Fruit fly (Drosophila melanogaster): Measurements from ENCODE around the gene Apt1.

Gene Apt1

dm6 chr3L:11591131-11591530 lies 36.7 kb upstream of the Apt1 start, which contains the start of gene CG33268:
Gene CG33268 (minus strand): TSS chr3L:11591231.
- no peak for TF ChIP-seq psq (optimal IDR thresholded peaks at IDR 0.05)
- no peak for TF ChIP-seq usp (GFP tag; optimal IDR thresholded peaks at IDR 0.05)
- no peak for TF ChIP-seq pan (optimal IDR thresholded peaks at IDR 0.05)
- no peak for TF ChIP-seq CG8478 (optimal IDR thresholded peaks at IDR 0.05)
- no peak for TF ChIP-seq EcR (GFP tag; optimal IDR thresholded peaks at IDR 0.05)
- no peak for TF ChIP-seq Dll (optimal IDR thresholded peaks at IDR 0.05)

- TF ChIP-seq CG8478 (optimal IDR thresholded peaks at IDR 0.05) (no peak), psq (optimal IDR thresholded peaks at IDR 0.05) (no peak), pan (optimal IDR thresholded peaks at IDR 0.05) (no peak), usp (GFP tag; optimal IDR thresholded peaks at IDR 0.05) (no peak), Dll (optimal IDR thresholded peaks at IDR 0.05) (no peak), EcR (GFP tag; optimal IDR thresholded peaks at IDR 0.05) (no peak)
Observed at dm6 chr3L:11591803-11592202, 36.0 kb upstream of the Apt1 start.

- TF ChIP-seq Dll (optimal IDR thresholded peaks at IDR 0.05) (no peak), EcR (GFP tag; optimal IDR thresholded peaks at IDR 0.05) (no peak), pan (optimal IDR thresholded peaks at IDR 0.05) (no peak), psq (optimal IDR thresholded peaks at IDR 0.05) (no peak), usp (GFP tag; optimal IDR thresholded peaks at IDR 0.05) (no peak), CG8478 (optimal IDR thresholded peaks at IDR 0.05) (no peak)
Observed at dm6 chr3L:11593778-11594177, 34.1 kb upstream of the Apt1 start.

- TF ChIP-seq usp (GFP tag; optimal IDR thresholded peaks at IDR 0.05) (no peak), EcR (GFP tag; optimal IDR thresholded peaks at IDR 0.05) (no peak), pan (optimal IDR thresholded peaks at IDR 0.05) (no peak), CG8478 (optimal IDR thresholded peaks at IDR 0.05) (no peak), psq (optimal IDR thresholded peaks at IDR 0.05) (no peak), Dll (optimal IDR thresholded peaks at IDR 0.05) (no peak)
Observed at dm6 chr3L:11596585-11597252, 31.1 kb upstream of the Apt1 start, which contains the start of gene CG7368. Gene CG7368 (plus strand): TSS chr3L:11597202.

dm6 chr3L:11599255-11599654 lies 28.6 kb upstream of the Apt1 start:
- TF ChIP-seq psq (optimal IDR thresholded peaks at IDR 0.05) (no peak), Dll (optimal IDR thresholded peaks at IDR 0.05) (no peak), pan (optimal IDR thresholded peaks at IDR 0.05) (no peak)

- TF ChIP-seq psq (optimal IDR thresholded peaks at IDR 0.05) (no peak), EcR (GFP tag; optimal IDR thresholded peaks at IDR 0.05) (no peak), usp (GFP tag; optimal IDR thresholded peaks at IDR 0.05) (no peak), Dll (optimal IDR thresholded peaks at IDR 0.05) (no peak), CG8478 (optimal IDR thresholded peaks at IDR 0.05) (no peak), pan (optimal IDR thresholded peaks at IDR 0.05) (no peak)
Observed at dm6 chr3L:11599965-11600420, 27.8 kb upstream of the Apt1 start, which contains the start of the genes CG14137 and CG46394. Gene CG14137 (minus strand): TSS chr3L:11600065. Gene CG46394 (plus strand): TSS chr3L:11600370.

- TF ChIP-seq CG8478 (optimal IDR thresholded peaks at IDR 0.05) (no peak), psq (optimal IDR thresholded peaks at IDR 0.05) (no peak), usp (GFP tag; optimal IDR thresholded peaks at IDR 0.05) (no peak), EcR (GFP tag; optimal IDR thresholded peaks at IDR 0.05) (no peak), pan (optimal IDR thresholded peaks at IDR 0.05) (no peak), Dll (optimal IDR thresholded peaks at IDR 0.05) (no peak)
Observed at dm6 chr3L:11601133-11601532, 26.7 kb upstream of the Apt1 start.

dm6 chr3L:11602040-11602439 lies 25.8 kb upstream of the Apt1 start:
- TF ChIP-seq CG8478 (optimal IDR thresholded peaks at IDR 0.05) (no peak), pan (optimal IDR thresholded peaks at IDR 0.05) (no peak), Dll (optimal IDR thresholded peaks at IDR 0.05) (no peak), psq (optimal IDR thresholded peaks at IDR 0.05) (no peak), EcR (GFP tag; optimal IDR thresholded peaks at IDR 0.05) (no peak), usp (GFP tag; optimal IDR thresholded peaks at IDR 0.05) (no peak)

- TF ChIP-seq CG8478 (optimal IDR thresholded peaks at IDR 0.05) (no peak), psq (optimal IDR thresholded peaks at IDR 0.05) (no peak), Dll (optimal IDR thresholded peaks at IDR 0.05) (no peak)
Observed at dm6 chr3L:11604227-11604626, 23.6 kb upstream of the Apt1 start.

- no peak for TF ChIP-seq EcR (GFP tag; optimal IDR thresholded peaks at IDR 0.05)
- no peak for TF ChIP-seq psq (optimal IDR thresholded peaks at IDR 0.05)
- TF ChIP-seq pan (optimal IDR thresholded peaks at IDR 0.05), result no peak
- TF ChIP-seq usp (GFP tag; optimal IDR thresholded peaks at IDR 0.05), result no peak
Observed at dm6 chr3L:11609153-11609809, 18.6 kb upstream of the Apt1 start, which contains the start of gene Duba. Gene Duba (minus strand): TSS chr3L:11609465.

- no peak for TF ChIP-seq psq (optimal IDR thresholded peaks at IDR 0.05)
- no peak for TF ChIP-seq Dll (optimal IDR thresholded peaks at IDR 0.05)
- TF ChIP-seq CG8478 (optimal IDR thresholded peaks at IDR 0.05), result no peak
- no peak for TF ChIP-seq usp (GFP tag; optimal IDR thresholded peaks at IDR 0.05)
- TF ChIP-seq EcR (GFP tag; optimal IDR thresholded peaks at IDR 0.05), result no peak
- no peak for TF ChIP-seq pan (optimal IDR thresholded peaks at IDR 0.05)
Observed at dm6 chr3L:11609835-11610234, 18.0 kb upstream of the Apt1 start, which contains the start of gene CG42832. Gene CG42832 (plus strand): TSS chr3L:11610135.

dm6 chr3L:11620001-11620400 lies 7.8 kb upstream of the Apt1 start, which contains the start of gene Muc68Ca:
Gene Muc68Ca (minus strand): TSS chr3L:11620101.
- no peak for TF ChIP-seq CG8478 (optimal IDR thresholded peaks at IDR 0.05)
- no peak for TF ChIP-seq EcR (GFP tag; optimal IDR thresholded peaks at IDR 0.05)
- no peak for TF ChIP-seq pan (optimal IDR thresholded peaks at IDR 0.05)
- no peak for TF ChIP-seq psq (optimal IDR thresholded peaks at IDR 0.05)
- TF ChIP-seq usp (GFP tag; optimal IDR thresholded peaks at IDR 0.05), result no peak
- no peak for TF ChIP-seq Dll (optimal IDR thresholded peaks at IDR 0.05)
